Worm (Caenorhabditis elegans) whole organism, L4 larva: Measurements from ENCODE around the gene bus-8A.

ENCODE experiments used
- F26F4.8 ChIP-seq: fragments of 200-800 bp; sonication (Bioruptor generic); conservative IDR thresholded peaks from 2 replicates; pipeline ENCODE4 v1.3.6; 2022; ENCODE audit warnings: missing genetic modification characterization, missing compliant biosample characterization
- Y5F2A.4 ChIP-seq: fragments of 200-800 bp; sonication (Bioruptor generic); optimal IDR thresholded peaks from 2 replicates; lab custom pipeline; 2018; ENCODE audit warnings: mild to moderate bottlenecking, missing genetic modification characterization, missing compliant biosample characterization
- ZK337.2 ChIP-seq: fragments of 200-800 bp; sonication (Bioruptor generic); IDR thresholded peaks from 2 replicates; pipeline ENCODE4 v1.3.6; 2022; ENCODE audit warnings: missing genetic modification reagents, missing genetic modification characterization, missing compliant biosample characterization
- aha-1 ChIP-seq: fragments of 150-350 bp; peaks from one replicate; lab custom pipeline; 2014; ENCODE audit warnings: missing biosample characterization, missing genetic modification characterization
- aly-2 ChIP-seq: sonication (generic microtip); optimal IDR thresholded peaks from 2 replicates; lab custom pipeline; 2018; ENCODE audit warnings: missing biosample characterization, missing genetic modification characterization
- arid-1 ChIP-seq: fragments of 200-800 bp; sonication (Bioruptor generic); conservative IDR thresholded peaks from 2 replicates; pipeline ENCODE4 v1.3.6; 2022; ENCODE audit warnings: missing genetic modification reagents, missing genetic modification characterization, missing compliant biosample characterization
- ceh-20 ChIP-seq: fragments of 200-800 bp; sonication (Bioruptor generic); IDR thresholded peaks from 2 replicates; pipeline ENCODE4 v1.3.6; 2022; ENCODE audit warnings: missing genetic modification reagents, missing genetic modification characterization, missing compliant biosample characterization
- ceh-44 ChIP-seq: fragments of 200-800 bp; sonication (Bioruptor generic); IDR thresholded peaks from 2 replicates; pipeline ENCODE4 v1.3.6; 2022; ENCODE audit warnings: missing genetic modification reagents, missing genetic modification characterization, missing compliant biosample characterization
- ceh-62 ChIP-seq: sonication (generic microtip); optimal IDR thresholded peaks from 2 replicates; lab custom pipeline; 2017; ENCODE audit warnings: missing biosample characterization, missing genetic modification characterization
- daf-12 ChIP-seq: fragments of 150-350 bp; optimal IDR thresholded peaks from 2 replicates; lab custom pipeline; 2014; ENCODE audit warnings: missing biosample characterization, missing genetic modification reagents, missing genetic modification characterization
- daf-19 ChIP-seq: fragments of 200-800 bp; sonication (Bioruptor generic); conservative IDR thresholded peaks from 2 replicates; pipeline ENCODE4 v1.3.6; 2022; ENCODE audit warnings: missing genetic modification characterization, missing compliant biosample characterization
- dmd-9 ChIP-seq: fragments of 200-800 bp; sonication (Bioruptor generic); IDR thresholded peaks from 2 replicates; pipeline ENCODE4 v1.3.6; 2022; ENCODE audit warnings: missing genetic modification reagents, missing genetic modification characterization, missing compliant biosample characterization
- egl-27 ChIP-seq: sonication (generic microtip); optimal IDR thresholded peaks from 3 replicates; lab custom pipeline; 2017; ENCODE audit warnings: missing biosample characterization, missing genetic modification reagents, missing genetic modification characterization
- egl-43 ChIP-seq: fragments of 200-800 bp; sonication (Bioruptor generic); IDR thresholded peaks from 2 replicates; pipeline ENCODE4 v1.3.6; 2022; ENCODE audit warnings: missing genetic modification reagents, missing genetic modification characterization, missing compliant biosample characterization
- fkh-10 ChIP-seq: fragments of 150-350 bp; optimal IDR thresholded peaks from 2 replicates; lab custom pipeline; 2014; ENCODE audit warnings: missing biosample characterization, missing genetic modification reagents, missing genetic modification characterization
- gei-8 ChIP-seq: fragments of 200-800 bp; sonication (Bioruptor generic); optimal IDR thresholded peaks from 2 replicates; lab custom pipeline; 2018; ENCODE audit warnings: mild to moderate bottlenecking, missing genetic modification characterization, missing compliant biosample characterization
- hif-1 ChIP-seq, 2 experiments: sonication (generic microtip); optimal IDR thresholded peaks; 2 replicates each; lab custom pipeline; 2016 to 2017; ENCODE audit warnings: missing compliant biosample characterization in 2 of 2, missing genetic modification characterization in 2 of 2, missing genetic modification reagents in 2 of 2, missing genotype in 2 of 2, mild to moderate bottlenecking in 1 of 2
- hlh-11 ChIP-seq: fragments of 200-800 bp; sonication (Bioruptor generic); optimal IDR thresholded peaks from 2 replicates; lab custom pipeline; 2018; ENCODE audit warnings: mild to moderate bottlenecking, missing genetic modification characterization, missing compliant biosample characterization
- lin-1 ChIP-seq: fragments of 200-800 bp; sonication (Bioruptor generic); IDR thresholded peaks from 2 replicates; pipeline ENCODE4 v1.3.6; 2022; ENCODE audit warnings: missing genetic modification reagents, missing genetic modification characterization, missing compliant biosample characterization
- lin-15B ChIP-seq: fragments of 150-350 bp; sonication (generic microtip); optimal IDR thresholded peaks from 3 replicates; lab custom pipeline; 2014; ENCODE audit warnings: missing biosample characterization, missing genetic modification characterization
- lin-38 ChIP-seq: fragments of 200-800 bp; sonication (Bioruptor generic); IDR thresholded peaks from 2 replicates; pipeline ENCODE4 v1.3.6; 2022; ENCODE audit warnings: missing genetic modification reagents, missing genetic modification characterization, missing compliant biosample characterization
- lin-39 ChIP-seq: fragments of 150-350 bp; optimal IDR thresholded peaks from 2 replicates; lab custom pipeline; 2014; ENCODE audit warnings: missing biosample characterization, missing genetic modification reagents, missing genetic modification characterization
- madf-5 ChIP-seq, 2 experiments: fragments of 200-800 bp; sonication (Bioruptor generic); IDR thresholded peaks; 2 replicates each; pipeline ENCODE4 v1.3.6; 2022; ENCODE audit warnings: missing compliant biosample characterization in 2 of 2, missing genetic modification characterization in 2 of 2
- madf-9 ChIP-seq: fragments of 200-800 bp; sonication (Bioruptor generic); conservative IDR thresholded peaks from 2 replicates; pipeline ENCODE4 v1.3.6; 2022; ENCODE audit warnings: missing genetic modification reagents, missing genetic modification characterization, missing compliant biosample characterization
- mdl-1 ChIP-seq, 2 experiments: fragments of 150-350 bp in 1 of 2; sonication (generic microtip) in 1 of 2; optimal IDR thresholded peaks; 2 replicates each; lab custom pipeline; 2014 to 2017; ENCODE audit warnings: missing biosample characterization in 2 of 2, missing genetic modification characterization in 2 of 2
- mdt-29 ChIP-seq: fragments of 200-800 bp; sonication (Bioruptor generic); IDR thresholded peaks from 2 replicates; pipeline ENCODE4 v1.3.6; 2022; ENCODE audit warnings: missing genetic modification reagents, missing genetic modification characterization, missing compliant biosample characterization
- mxl-2 ChIP-seq: fragments of 200-800 bp; sonication (Bioruptor generic); conservative IDR thresholded peaks from 2 replicates; pipeline ENCODE4 v1.3.6; 2022; ENCODE audit warnings: missing genetic modification reagents, missing genetic modification characterization, missing compliant biosample characterization
- mxl-3 ChIP-seq: fragments of 200-800 bp; sonication (Bioruptor generic); optimal IDR thresholded peaks from 2 replicates; lab custom pipeline; 2018; ENCODE audit warnings: mild to moderate bottlenecking, missing genetic modification characterization, missing compliant biosample characterization
- nhr-10 ChIP-seq: fragments of 150-350 bp; optimal IDR thresholded peaks from 2 replicates; lab custom pipeline; 2014; ENCODE audit warnings: missing biosample characterization, missing genetic modification characterization
- nhr-11 ChIP-seq: fragments of 150-350 bp; optimal IDR thresholded peaks from 2 replicates; lab custom pipeline; 2014; ENCODE audit warnings: missing biosample characterization, missing genetic modification characterization
- nhr-111 ChIP-seq: fragments of 200-800 bp; sonication (Bioruptor generic); optimal IDR thresholded peaks from 2 replicates; lab custom pipeline; 2018; ENCODE audit warnings: mild to moderate bottlenecking, missing genetic modification characterization, missing compliant biosample characterization
- nhr-76 ChIP-seq: fragments of 150-350 bp; optimal IDR thresholded peaks from 2 replicates; lab custom pipeline; 2014; ENCODE audit warnings: missing biosample characterization, missing genetic modification characterization
- nhr-77 ChIP-seq: fragments of 150-350 bp; optimal IDR thresholded peaks from 2 replicates; lab custom pipeline; 2014; ENCODE audit warnings: missing biosample characterization, missing genetic modification characterization
- pha-4 ChIP-seq, 2 experiments: fragments of 150-350 bp in 1 of 2; fragments of 200-800 bp in 1 of 2; sonication (Bioruptor generic) in 1 of 2; IDR thresholded peaks in 1 of 2; optimal IDR thresholded peaks in 1 of 2; 2 replicates each; pipeline versions ENCODE4 v1.3.6 to Lab custom; 2014 to 2022; ENCODE audit warnings: missing genetic modification characterization in 2 of 2, missing genetic modification reagents in 2 of 2, missing biosample characterization in 1 of 2, missing compliant biosample characterization in 1 of 2
- php-3 ChIP-seq: fragments of 200-800 bp; sonication (Bioruptor generic); IDR thresholded peaks from 2 replicates; pipeline ENCODE4 v1.3.6; 2022; ENCODE audit warnings: missing genetic modification reagents, missing genetic modification characterization, missing compliant biosample characterization
- saeg-2 ChIP-seq: fragments of 200-800 bp; sonication (Bioruptor generic); IDR thresholded peaks from 2 replicates; pipeline ENCODE4 v1.3.6; 2022; ENCODE audit warnings: missing genetic modification reagents, missing genetic modification characterization, missing compliant biosample characterization
- sdz-12 ChIP-seq: fragments of 200-800 bp; sonication (Bioruptor generic); optimal IDR thresholded peaks from 2 replicates; lab custom pipeline; 2018; ENCODE audit warnings: mild to moderate bottlenecking, missing genetic modification characterization, missing compliant biosample characterization
- set-16 ChIP-seq: fragments of 200-800 bp; sonication (Bioruptor generic); IDR thresholded peaks from 2 replicates; pipeline ENCODE4 v1.3.6; 2022; ENCODE audit warnings: missing genetic modification reagents, missing genetic modification characterization, missing compliant biosample characterization
- skn-1 ChIP-seq: fragments of 150-350 bp; optimal IDR thresholded peaks from 2 replicates; lab custom pipeline; 2014; ENCODE audit warnings: missing biosample characterization, missing genetic modification characterization
- snpc-1.2 ChIP-seq: fragments of 200-800 bp; sonication (Bioruptor generic); IDR thresholded peaks from 2 replicates; pipeline ENCODE4 v1.3.6; 2022; ENCODE audit warnings: missing genetic modification reagents, missing genetic modification characterization, missing compliant biosample characterization
- spr-1 ChIP-seq: sonication (generic microtip); optimal IDR thresholded peaks from 2 replicates; lab custom pipeline; 2016; ENCODE audit warnings: mild to moderate bottlenecking, missing genetic modification characterization, missing compliant biosample characterization
- spr-3 ChIP-seq: fragments of 200-800 bp; sonication (Bioruptor generic); optimal IDR thresholded peaks from 2 replicates; lab custom pipeline; 2018; ENCODE audit warnings: mild to moderate bottlenecking, missing genetic modification characterization, missing compliant biosample characterization
- unc-39 ChIP-seq: sonication (generic microtip); optimal IDR thresholded peaks from 2 replicates; lab custom pipeline; 2017; ENCODE audit warnings: missing biosample characterization, missing genetic modification characterization
- unc-62 ChIP-seq, 3 experiments: fragments of 150-350 bp in 1 of 3; sonication (generic microtip); optimal IDR thresholded peaks in 2 of 3; peaks in 1 of 3; 1 replicate in 1 of 3; 2 replicates in 2 of 3; lab custom pipeline; 2014 to 2017; ENCODE audit warnings: missing biosample characterization in 3 of 3, missing genetic modification characterization in 3 of 3, missing genetic modification reagents in 3 of 3, missing genotype in 1 of 3
- zag-1 ChIP-seq: fragments of 150-350 bp; optimal IDR thresholded peaks from 2 replicates; lab custom pipeline; 2014; ENCODE audit warnings: missing biosample characterization, missing genetic modification characterization
- zfp-2 ChIP-seq: sonication (generic microtip); optimal IDR thresholded peaks from 2 replicates; lab custom pipeline; 2016; ENCODE audit warnings: mild to moderate bottlenecking, missing genetic modification characterization, missing compliant biosample characterization
- zip-2 ChIP-seq: fragments of 150-350 bp; optimal IDR thresholded peaks from 2 replicates; lab custom pipeline; 2014; ENCODE audit warnings: missing biosample characterization, missing genetic modification characterization
- ztf-11 ChIP-seq: fragments of 150-350 bp; optimal IDR thresholded peaks from 2 replicates; lab custom pipeline; 2014; ENCODE audit warnings: missing biosample characterization, missing genetic modification characterization
- ztf-7 ChIP-seq: fragments of 150-350 bp; optimal IDR thresholded peaks from 2 replicates; lab custom pipeline; 2014; ENCODE audit warnings: missing biosample characterization, missing genetic modification characterization

Gene bus-8A

ce11 chrX:5522769-5523601, 30.3 kb downstream of the bus-8A start, which contains the start of gene mboa-3:
Gene mboa-3 (minus strand): TSS chrX:5522819.
- peak in 1 of 2 experiments; percentile 87 for TF ChIP-seq unc-62 (GFP tag; optimal IDR thresholded peaks at IDR 0.05 in 1 of 2; lab: Kevin White, UChicago)
- TF ChIP-seq unc-62 (tag; optimal IDR thresholded peaks at IDR 0.05; lab: Kevin White, UChicago) = no peak
- TF ChIP-seq lin-39 = no peak
- TF ChIP-seq zip-2 (tag; lab: Kevin White, UChicago) = no peak
- no peak for TF ChIP-seq madf-5 (GFP tag; IDR thresholded peaks at IDR 0.05; lab: Robert Waterston, UW)
- TF ChIP-seq ceh-20 (GFP tag; lab: Robert Waterston, UW) = 0 out of 2 replicates have a peak, but pooled peaks have one; percentile 15
- TF ChIP-seq ztf-11 (tag; lab: Kevin White, UChicago) = no peak
- no peak for TF ChIP-seq sdz-12 (GFP tag; lab: Kevin White, UChicago)
- TF ChIP-seq nhr-11 (tag; lab: Kevin White, UChicago) = no peak
- TF ChIP-seq saeg-2 (GFP tag; lab: Robert Waterston, UW) = no peak
- no peak for TF ChIP-seq F26F4.8 (GFP tag; lab: Robert Waterston, UW)
- TF ChIP-seq ztf-7 (tag; lab: Kevin White, UChicago) = no peak
- no peak for TF ChIP-seq lin-1
- TF ChIP-seq dmd-9 (GFP tag; lab: Robert Waterston, UW) = no peak
- no peak for TF ChIP-seq arid-1 (GFP tag; lab: Robert Waterston, UW)
- TF ChIP-seq nhr-111 = no peak
- TF ChIP-seq mxl-2 (GFP tag; lab: Robert Waterston, UW) = no peak
- no peak for TF ChIP-seq nhr-77
- TF ChIP-seq zfp-2 (tag; lab: Kevin White, UChicago) = no peak
- TF ChIP-seq nhr-76 (tag; lab: Kevin White, UChicago) = no peak
- no peak for TF ChIP-seq nhr-10 (tag; lab: Kevin White, UChicago)
- no peak for TF ChIP-seq aly-2 (tag; lab: Kevin White, UChicago)
- no peak for TF ChIP-seq unc-39
- peak in 1 of 2 experiments; percentile 84 for TF ChIP-seq mdl-1 (tag; optimal IDR thresholded peaks at IDR 0.05; lab: Kevin White, UChicago)
- no peak for TF ChIP-seq ceh-62 (tag; lab: Kevin White, UChicago)
- TF ChIP-seq daf-19 (GFP tag; lab: Robert Waterston, UW) = no peak
- TF ChIP-seq Y5F2A.4 (GFP tag; lab: Kevin White, UChicago) = no peak
- no peak for TF ChIP-seq php-3 (GFP tag; lab: Robert Waterston, UW)
- TF ChIP-seq hlh-11 (tag; lab: Kevin White, UChicago) = peak; percentile 70
- no peak for TF ChIP-seq ceh-44 (GFP tag; lab: Robert Waterston, UW)
- no peak for TF ChIP-seq daf-12 (tag; lab: Kevin White, UChicago)
- TF ChIP-seq lin-15B (tag; lab: Kevin White, UChicago) = no peak
- TF ChIP-seq snpc-1.2 = no peak
- no peak for TF ChIP-seq ZK337.2
- no peak for TF ChIP-seq hif-1 (tag; optimal IDR thresholded peaks at IDR 0.05; lab: Kevin White, UChicago)
- TF ChIP-seq fkh-10 (GFP tag; lab: Kevin White, UChicago) = no peak
- no peak for TF ChIP-seq set-16
- TF ChIP-seq mxl-3 = peak; percentile 64
- no peak for TF ChIP-seq egl-43 (GFP tag; lab: Robert Waterston, UW)
- TF ChIP-seq spr-3 (GFP tag; lab: Kevin White, UChicago) = no peak
- TF ChIP-seq spr-1 (tag; lab: Kevin White, UChicago) = no peak
- no peak for TF ChIP-seq lin-38 (GFP tag; lab: Robert Waterston, UW)
- no peak for TF ChIP-seq zag-1 (tag; lab: Kevin White, UChicago)
- TF ChIP-seq mdt-29 (GFP tag; lab: Robert Waterston, UW) = no peak
- TF ChIP-seq gei-8 = no peak
- TF ChIP-seq aha-1 = peak; percentile 97
- TF ChIP-seq madf-9 = 0 out of 2 replicates have a peak, but pooled peaks have one; percentile 28
- no peak for TF ChIP-seq egl-27 (tag; lab: Kevin White, UChicago)
- no peak for TF ChIP-seq skn-1
- TF ChIP-seq pha-4 (GFP tag; IDR thresholded peaks at IDR 0.05; lab: Robert Waterston, UW) = peak; percentile 14; the same call in 1 of the 2 replicates
- peak; percentile 52 for TF ChIP-seq pha-4 (tag; optimal IDR thresholded peaks at IDR 0.05; lab: Kevin White, UChicago)
